Worm (Caenorhabditis elegans) whole organism, L3 larva: ENCODE results near the gene C03E10.3.

Experiments
- elt-1 ChIP-seq: fragments of 150-350 bp; optimal IDR thresholded peaks from 2 replicates; lab custom pipeline; 2014; ENCODE audit warnings: missing biosample characterization, missing genetic modification characterization
- fos-1 ChIP-seq: fragments of 150-350 bp; optimal IDR thresholded peaks from 2 replicates; lab custom pipeline; 2014; ENCODE audit warnings: missing biosample characterization, missing genetic modification characterization
- hmg-11 ChIP-seq: sonication (generic microtip); optimal IDR thresholded peaks from 2 replicates; lab custom pipeline; 2016; ENCODE audit warnings: missing genetic modification characterization, missing compliant biosample characterization
- nhr-11 ChIP-seq: fragments of 150-350 bp; optimal IDR thresholded peaks from 2 replicates; lab custom pipeline; 2014; ENCODE audit warnings: missing biosample characterization, missing genetic modification characterization
- nhr-237 ChIP-seq: fragments of 150-350 bp; optimal IDR thresholded peaks from 2 replicates; lab custom pipeline; 2014; ENCODE audit warnings: missing biosample characterization, missing genetic modification characterization
- nhr-77 ChIP-seq: fragments of 150-350 bp; optimal IDR thresholded peaks from 2 replicates; lab custom pipeline; 2014; ENCODE audit warnings: missing biosample characterization, missing genetic modification characterization
- snpc-4 ChIP-seq: fragments of 150-350 bp; optimal IDR thresholded peaks from 2 replicates; lab custom pipeline; 2014; ENCODE audit warnings: missing biosample characterization, missing genetic modification characterization
- unc-62 ChIP-seq: fragments of 150-350 bp; sonication (generic microtip); optimal IDR thresholded peaks from 4 replicates; lab custom pipeline; 2014; ENCODE audit warnings: missing biosample characterization, missing genetic modification reagents, missing genetic modification characterization
- ztf-11 ChIP-seq: fragments of 150-350 bp; optimal IDR thresholded peaks from 2 replicates; lab custom pipeline; 2014; ENCODE audit warnings: missing biosample characterization, missing genetic modification characterization

DNA sequence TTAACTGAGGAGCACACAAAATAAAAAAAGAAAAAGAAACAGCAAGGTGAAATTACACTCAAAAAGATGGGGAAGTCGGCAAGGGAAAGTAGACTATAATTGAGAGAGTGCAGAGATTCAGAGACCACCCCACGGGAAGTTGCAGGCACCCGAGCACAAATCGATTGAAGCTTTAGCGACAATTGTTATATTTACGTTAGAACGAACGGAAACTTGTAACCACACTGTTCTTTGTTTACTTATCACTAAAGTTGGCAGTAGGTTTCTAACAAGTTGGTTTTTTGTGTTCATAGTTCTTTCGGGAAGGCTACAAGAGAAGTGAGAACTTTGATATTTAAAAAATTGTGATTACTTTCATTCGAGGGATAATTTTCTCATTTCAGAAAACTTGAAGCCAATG, 35.5 kb downstream of the C03E10.3 start, which contains the start of gene F47G9.4:
- TF ChIP-seq nhr-237 (tag; lab: Kevin White, UChicago) = no peak
- no peak for TF ChIP-seq unc-62 (GFP tag; lab: Kevin White, UChicago)
- no peak for TF ChIP-seq fos-1 (tag; lab: Kevin White, UChicago)
- no peak for TF ChIP-seq nhr-77
- TF ChIP-seq elt-1 (tag; lab: Kevin White, UChicago) = no peak
- no peak for TF ChIP-seq hmg-11 (tag; lab: Kevin White, UChicago)
- TF ChIP-seq snpc-4 (tag; lab: Kevin White, UChicago) = no peak
- no peak for TF ChIP-seq nhr-11
- TF ChIP-seq ztf-11 (tag; lab: Kevin White, UChicago) = no peak
